Fruit fly (Drosophila melanogaster): Measurements from ENCODE around the gene eIF3l.

- no peak for TF ChIP-seq Myc (optimal IDR thresholded peaks at IDR 0.05)
- TF ChIP-seq psq (optimal IDR thresholded peaks at IDR 0.05): no peak
- no peak for TF ChIP-seq ttk (optimal IDR thresholded peaks at IDR 0.05)
- TF ChIP-seq Sin3A (optimal IDR thresholded peaks at IDR 0.05): no peak
- TF ChIP-seq h (optimal IDR thresholded peaks at IDR 0.05): no peak
Measured at dm6 chr3L:12096799-12097662, 48.9 kb downstream of the eIF3l start.

Measured in Kc167 (cell line).